Worm (Caenorhabditis elegans) whole organism, young adult: ENCODE measurements around the gene oga-1.

ENCODE experiments used
- B0035.1 ChIP-seq: sonication (generic microtip); optimal IDR thresholded peaks from 2 replicates; lab custom pipeline; 2016; ENCODE audit warnings: missing genetic modification characterization, mild to moderate bottlenecking, missing compliant biosample characterization, missing genotype, missing genetic modification reagents
- B0336.3 ChIP-seq: fragments of 200-800 bp; sonication (Bioruptor generic); IDR thresholded peaks from 2 replicates; pipeline ENCODE4 v1.3.6; 2022; ENCODE audit warnings: missing genetic modification characterization, missing compliant biosample characterization
- C06A6.2 ChIP-seq: fragments of 200-800 bp; sonication (Bioruptor generic); conservative IDR thresholded peaks from 2 replicates; pipeline ENCODE4 v1.3.6; 2022; ENCODE audit warnings: missing genetic modification characterization, missing compliant biosample characterization
- F23B12.7 ChIP-seq: sonication (generic microtip); optimal IDR thresholded peaks from 2 replicates; lab custom pipeline; 2017; ENCODE audit warnings: missing genetic modification characterization, mild to moderate bottlenecking, missing compliant biosample characterization, antibody characterized with exemption, moderate library complexity; ENCODE audit not compliant: insufficient read depth
- F39B2.1 ChIP-seq: fragments of 200-800 bp; sonication (Bioruptor generic); IDR thresholded peaks from 2 replicates; pipeline ENCODE4 v1.3.6; 2022; ENCODE audit warnings: missing genetic modification reagents, missing genetic modification characterization, missing compliant biosample characterization
- F57A8.1 ChIP-seq: fragments of 200-800 bp; sonication (Bioruptor generic); optimal IDR thresholded peaks from 2 replicates; lab custom pipeline; 2018; ENCODE audit warnings: mild to moderate bottlenecking, missing genetic modification characterization, moderate library complexity, missing compliant biosample characterization
- T26A5.8 ChIP-seq: sonication (generic microtip); optimal IDR thresholded peaks from 2 replicates; lab custom pipeline; 2016; ENCODE audit warnings: missing genetic modification characterization, missing compliant biosample characterization
- Y53F4B.3 ChIP-seq: fragments of 200-800 bp; sonication (Bioruptor generic); IDR thresholded peaks from 2 replicates; pipeline ENCODE4 v1.3.6; 2022; ENCODE audit warnings: missing genetic modification reagents, missing genetic modification characterization, missing compliant biosample characterization
- Y56A3A.18 ChIP-seq: fragments of 200-800 bp; sonication (Bioruptor generic); IDR thresholded peaks from 2 replicates; pipeline ENCODE4 v1.3.6; 2022; ENCODE audit warnings: missing genetic modification reagents, missing genetic modification characterization, missing compliant biosample characterization
- Y67H2A.10 ChIP-seq: fragments of 200-800 bp; sonication (Bioruptor generic); conservative IDR thresholded peaks from 2 replicates; pipeline ENCODE4 v1.3.6; 2022; ENCODE audit warnings: missing genetic modification reagents, missing genetic modification characterization, missing compliant biosample characterization
- Y95B8A.8 ChIP-seq: fragments of 200-800 bp; sonication (Bioruptor generic); IDR thresholded peaks from 2 replicates; pipeline ENCODE4 v1.3.6; 2022; ENCODE audit warnings: missing genetic modification reagents, missing genetic modification characterization, missing compliant biosample characterization
- ama-1 ChIP-seq, 3 experiments: fragments of 150-350 bp in 1 of 3; sonication (generic microtip) in 2 of 3; optimal IDR thresholded peaks; 2 replicates each; lab custom pipeline; 2014 to 2018; ENCODE audit warnings: missing biosample characterization in 2 of 3, missing genetic modification characterization in 2 of 3, missing genetic modification reagents in 2 of 3
- athp-1 ChIP-seq: sonication (generic microtip); optimal IDR thresholded peaks from 2 replicates; lab custom pipeline; 2017; ENCODE audit warnings: mild to moderate bottlenecking, missing genetic modification characterization, missing compliant biosample characterization
- attf-5 ChIP-seq: fragments of 200-800 bp; sonication (Bioruptor generic); optimal IDR thresholded peaks from 2 replicates; lab custom pipeline; 2018; ENCODE audit warnings: mild to moderate bottlenecking, missing genetic modification characterization, missing compliant biosample characterization
- cebp-1 ChIP-seq, 2 experiments: fragments of 200-800 bp in 1 of 2; sonication (Bioruptor generic) in 1 of 2; sonication (generic microtip) in 1 of 2; IDR thresholded peaks in 1 of 2; optimal IDR thresholded peaks in 1 of 2; 2 replicates each; pipeline versions ENCODE4 v1.3.6 to Lab custom; 2017 to 2022; ENCODE audit warnings: missing compliant biosample characterization in 2 of 2, missing genetic modification characterization in 2 of 2, mild to moderate bottlenecking in 1 of 2, missing genetic modification reagents in 1 of 2, moderate library complexity in 1 of 2
- cebp-2 ChIP-seq: fragments of 200-800 bp; sonication (Bioruptor generic); IDR thresholded peaks from 2 replicates; pipeline ENCODE4 v1.3.6; 2022; ENCODE audit warnings: missing genetic modification characterization, missing compliant biosample characterization
- ceh-58 ChIP-seq: fragments of 200-800 bp; sonication (Bioruptor generic); IDR thresholded peaks from 2 replicates; pipeline ENCODE4 v1.3.6; 2022; ENCODE audit warnings: missing genetic modification characterization, missing compliant biosample characterization
- ceh-79 ChIP-seq: sonication (generic microtip); optimal IDR thresholded peaks from 2 replicates; lab custom pipeline; 2017; ENCODE audit warnings: mild to moderate bottlenecking, missing genetic modification characterization, missing compliant biosample characterization
- die-1 ChIP-seq: sonication (generic microtip); optimal IDR thresholded peaks from 2 replicates; lab custom pipeline; 2016; ENCODE audit warnings: missing genotype, mild to moderate bottlenecking, missing genetic modification characterization, missing compliant biosample characterization
- dox-1 ChIP-seq: fragments of 200-800 bp; sonication (Bioruptor generic); IDR thresholded peaks from 2 replicates; pipeline ENCODE4 v1.3.6; 2022; ENCODE audit warnings: missing genetic modification reagents, missing genetic modification characterization, missing compliant biosample characterization
- egrh-3 ChIP-seq: fragments of 200-800 bp; sonication (Bioruptor generic); IDR thresholded peaks from 2 replicates; pipeline ENCODE4 v1.3.6; 2022; ENCODE audit warnings: missing genetic modification reagents, missing genetic modification characterization, missing compliant biosample characterization
- ekl-4 ChIP-seq: fragments of 200-800 bp; sonication (Bioruptor generic); IDR thresholded peaks from 2 replicates; pipeline ENCODE4 v1.3.6; 2022; ENCODE audit warnings: missing genetic modification reagents, missing genetic modification characterization, missing compliant biosample characterization
- him-1 ChIP-seq: sonication (generic microtip); optimal IDR thresholded peaks from 2 replicates; lab custom pipeline; 2016; ENCODE audit warnings: missing genotype, missing genetic modification reagents, missing genetic modification characterization, missing compliant biosample characterization
- hlh-12 ChIP-seq: sonication (generic microtip); optimal IDR thresholded peaks from 2 replicates; lab custom pipeline; 2016; ENCODE audit warnings: missing genetic modification characterization, missing compliant biosample characterization
- hsf-1 ChIP-seq: fragments of 200-800 bp; sonication (Bioruptor generic); IDR thresholded peaks from 2 replicates; pipeline ENCODE4 v1.3.6; 2022; ENCODE audit warnings: missing genetic modification reagents, missing genetic modification characterization, missing compliant biosample characterization
- let-526 ChIP-seq: fragments of 200-800 bp; sonication (Bioruptor generic); IDR thresholded peaks from 2 replicates; pipeline ENCODE4 v1.3.6; 2022; ENCODE audit warnings: missing genetic modification reagents, missing genetic modification characterization, missing compliant biosample characterization
- lin-54 ChIP-seq: fragments of 200-800 bp; sonication (Bioruptor generic); optimal IDR thresholded peaks from 2 replicates; lab custom pipeline; 2018; ENCODE audit warnings: mild to moderate bottlenecking, missing genetic modification characterization, missing compliant biosample characterization
- lsl-1 ChIP-seq: fragments of 200-800 bp; sonication (Bioruptor generic); optimal IDR thresholded peaks from 2 replicates; lab custom pipeline; 2018; ENCODE audit warnings: mild to moderate bottlenecking, missing genetic modification characterization, moderate library complexity, missing compliant biosample characterization
- madf-3 ChIP-seq: fragments of 200-800 bp; sonication (Bioruptor generic); IDR thresholded peaks from 2 replicates; pipeline ENCODE4 v1.3.6; 2022; ENCODE audit warnings: missing genetic modification reagents, missing genetic modification characterization, missing compliant biosample characterization
- mcd-1 ChIP-seq: fragments of 200-800 bp; sonication (Bioruptor generic); IDR thresholded peaks from 2 replicates; pipeline ENCODE4 v1.3.6; 2022; ENCODE audit warnings: missing genetic modification reagents, missing genetic modification characterization, missing compliant biosample characterization
- mel-28 ChIP-seq: sonication (generic microtip); optimal IDR thresholded peaks from 2 replicates; lab custom pipeline; 2016; ENCODE audit warnings: borderline replicate concordance, mild to moderate bottlenecking, missing genetic modification characterization, missing compliant biosample characterization
- mes-4 ChIP-seq: sonication (generic microtip); optimal IDR thresholded peaks from 2 replicates; lab custom pipeline; 2016; ENCODE audit warnings: missing genotype, missing genetic modification characterization, missing compliant biosample characterization
- nfya-1 ChIP-seq: sonication (generic microtip); optimal IDR thresholded peaks from 2 replicates; lab custom pipeline; 2017; ENCODE audit warnings: antibody characterized with exemption, missing compliant biosample characterization, missing genetic modification characterization, borderline replicate concordance; ENCODE audit not compliant: insufficient read depth
- nhr-120 ChIP-seq: fragments of 200-800 bp; sonication (Bioruptor generic); IDR thresholded peaks from 2 replicates; pipeline ENCODE4 v1.3.6; 2022; ENCODE audit warnings: missing genetic modification characterization, missing compliant biosample characterization
- pbrm-1 ChIP-seq: fragments of 200-800 bp; sonication (Bioruptor generic); IDR thresholded peaks from 2 replicates; pipeline ENCODE4 v1.3.6; 2022; ENCODE audit warnings: missing genetic modification reagents, missing genetic modification characterization, missing compliant biosample characterization
- pha-4 ChIP-seq: fragments of 150-350 bp; sonication (generic microtip); optimal IDR thresholded peaks from 2 replicates; lab custom pipeline; 2014; ENCODE audit warnings: missing biosample characterization, missing genetic modification reagents, missing genetic modification characterization
- sdz-38 ChIP-seq: sonication (generic microtip); optimal IDR thresholded peaks from 2 replicates; lab custom pipeline; 2016; ENCODE audit warnings: missing genotype, missing genetic modification characterization, missing compliant biosample characterization
- somi-1 ChIP-seq: fragments of 200-800 bp; sonication (Bioruptor generic); optimal IDR thresholded peaks from 2 replicates; lab custom pipeline; 2018; ENCODE audit warnings: mild to moderate bottlenecking, missing genetic modification characterization, missing compliant biosample characterization
- tbp1 ChIP-seq: fragments of 200-800 bp; sonication (Bioruptor generic); optimal IDR thresholded peaks from 2 replicates; lab custom pipeline; 2018; ENCODE audit warnings: mild to moderate bottlenecking, missing genetic modification characterization, missing compliant biosample characterization
- tbx-9 ChIP-seq: sonication (generic microtip); optimal IDR thresholded peaks from 2 replicates; lab custom pipeline; 2016; ENCODE audit warnings: borderline replicate concordance, missing genetic modification characterization, inconsistent platforms, missing compliant biosample characterization
- tlf-1 ChIP-seq: fragments of 200-800 bp; sonication (Bioruptor generic); optimal IDR thresholded peaks from 2 replicates; lab custom pipeline; 2018; ENCODE audit warnings: mild to moderate bottlenecking, missing genetic modification characterization, missing compliant biosample characterization
- unc-62 ChIP-seq: fragments of 150-350 bp; optimal IDR thresholded peaks from 2 replicates; lab custom pipeline; 2014; ENCODE audit warnings: missing biosample characterization, missing genetic modification reagents, missing genetic modification characterization
- zfh-2 ChIP-seq: fragments of 200-800 bp; sonication (Bioruptor generic); conservative IDR thresholded peaks from 2 replicates; pipeline ENCODE4 v1.3.6; 2022; ENCODE audit warnings: missing genetic modification reagents, missing genetic modification characterization, missing compliant biosample characterization
- zim-3 ChIP-seq: sonication (generic microtip); optimal IDR thresholded peaks from 2 replicates; lab custom pipeline; 2017; ENCODE audit warnings: mild to moderate bottlenecking, missing genetic modification characterization, moderate library complexity, missing compliant biosample characterization
- ztf-22 ChIP-seq: fragments of 200-800 bp; sonication (Bioruptor generic); optimal IDR thresholded peaks from 2 replicates; lab custom pipeline; 2018; ENCODE audit warnings: mild to moderate bottlenecking, missing genetic modification characterization, moderate library complexity, missing compliant biosample characterization
- ztf-26 ChIP-seq: sonication (generic microtip); optimal IDR thresholded peaks from 2 replicates; lab custom pipeline; 2017; ENCODE audit warnings: missing genetic modification characterization, missing compliant biosample characterization
- ztf-3 ChIP-seq: fragments of 200-800 bp; sonication (Bioruptor generic); optimal IDR thresholded peaks from 2 replicates; lab custom pipeline; 2018; ENCODE audit warnings: mild to moderate bottlenecking, missing genetic modification characterization, missing compliant biosample characterization
- ztf-6 ChIP-seq: fragments of 200-800 bp; sonication (Bioruptor generic); IDR thresholded peaks from 2 replicates; pipeline ENCODE4 v1.3.6; 2022; ENCODE audit warnings: missing genetic modification reagents, missing genetic modification characterization, missing compliant biosample characterization

The oga-1 gene

DNA sequence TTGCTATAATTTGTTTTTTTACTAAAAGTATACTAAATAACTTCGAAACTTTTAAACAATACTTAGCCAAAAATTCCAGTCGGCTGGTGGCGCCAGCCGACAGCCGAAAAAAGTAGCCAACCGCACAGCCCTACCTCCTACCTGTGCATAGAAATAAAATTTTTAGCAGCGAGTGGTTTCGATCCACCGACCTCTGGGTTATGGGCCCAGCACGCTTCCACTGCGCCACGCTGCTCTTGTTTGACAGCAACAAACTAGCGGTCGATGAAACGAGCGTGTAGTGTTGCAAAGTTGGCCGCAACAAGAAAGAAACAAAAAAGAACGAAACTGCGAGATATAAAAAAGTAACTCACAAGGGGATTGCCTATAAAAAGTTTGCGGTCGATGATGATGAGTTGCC is 25.8 kb upstream of the oga-1 start (continued):
- TF ChIP-seq zfh-2 (GFP tag; lab: Robert Waterston, UW) (no peak), Y67H2A.10 (GFP tag; lab: Robert Waterston, UW) (no peak), cebp-2 (GFP tag; lab: Robert Waterston, UW) (no peak), sdz-38 (tag; lab: Kevin White, UChicago) (no peak), somi-1 (GFP tag; lab: Kevin White, UChicago) (no peak), ztf-6 (GFP tag; lab: Robert Waterston, UW) (no peak), lin-54 (GFP tag; lab: Kevin White, UChicago) (peak; percentile 8), mes-4 (peak; percentile 63), pbrm-1 (GFP tag; lab: Robert Waterston, UW) (peak; percentile 36; the same call in 1 of the 2 replicates), let-526 (GFP tag; lab: Robert Waterston, UW) (no peak), nfya-1 (tag; lab: Kevin White, UChicago) (no peak), F39B2.1 (GFP tag; lab: Robert Waterston, UW) (0 out of 2 replicates have a peak, but pooled peaks have one; percentile 41), Y56A3A.18 (GFP tag; lab: Robert Waterston, UW) (peak; percentile 74), B0336.3 (GFP tag; lab: Robert Waterston, UW) (0 out of 2 replicates have a peak, but pooled peaks have one; percentile 16), B0035.1 (tag; lab: Kevin White, UChicago) (no peak), madf-3 (GFP tag; lab: Robert Waterston, UW) (no peak), ztf-26 (peak; percentile 50), tlf-1 (GFP tag; lab: Kevin White, UChicago) (no peak), lsl-1 (GFP tag; lab: Kevin White, UChicago) (no peak), hsf-1 (no peak), attf-5 (GFP tag; lab: Kevin White, UChicago) (peak; percentile 57), nhr-120 (GFP tag; lab: Robert Waterston, UW) (no peak), hlh-12 (tag; lab: Kevin White, UChicago) (no peak), tbp1 (peak; percentile 92), dox-1 (GFP tag; lab: Robert Waterston, UW) (no peak; the same call in 1 of the 2 replicates), tbx-9 (tag; lab: Kevin White, UChicago) (no peak), C06A6.2 (GFP tag; lab: Robert Waterston, UW) (no peak), ztf-3 (GFP tag; lab: Kevin White, UChicago) (no peak), Y53F4B.3 (GFP tag; lab: Robert Waterston, UW) (no peak), mcd-1 (GFP tag; lab: Robert Waterston, UW) (no peak; the same call in none of the 2 replicates), ekl-4 (GFP tag; lab: Robert Waterston, UW) (no peak), mel-28 (tag; lab: Kevin White, UChicago) (no peak), ceh-79 (tag; lab: Kevin White, UChicago) (peak; percentile 25), cebp-1 (GFP tag; IDR thresholded peaks at IDR 0.05; lab: Robert Waterston, UW) (no peak), cebp-1 (tag; optimal IDR thresholded peaks at IDR 0.05; lab: Kevin White, UChicago) (peak; percentile 64), T26A5.8 (tag; lab: Kevin White, UChicago) (no peak), ztf-22 (GFP tag; lab: Kevin White, UChicago) (no peak), pha-4 (no peak), athp-1 (tag; lab: Kevin White, UChicago) (peak; percentile 34), F57A8.1 (GFP tag; lab: Kevin White, UChicago) (no peak), him-1 (tag; lab: Kevin White, UChicago) (peak; percentile 77), unc-62 (GFP tag; lab: Kevin White, UChicago) (no peak), F23B12.7 (tag; lab: Kevin White, UChicago) (peak; percentile 7), Y95B8A.8 (no peak), ceh-58 (GFP tag; lab: Robert Waterston, UW) (no peak), zim-3 (peak; percentile 41), egrh-3 (GFP tag; lab: Robert Waterston, UW) (peak; percentile 53; the same call in 1 of the 2 replicates), ama-1 (optimal IDR thresholded peaks at IDR 0.05; lab: Kevin White, UChicago) (no peak), ama-1 (GFP tag; optimal IDR thresholded peaks at IDR 0.05; lab: Kevin White, UChicago) (peak in 1 of 2 experiments; percentile 39), die-1 (tag; lab: Kevin White, UChicago) (peak; percentile 71)
